Fruit fly (Drosophila melanogaster) Kc167 (cell line): ENCODE measurements around the gene CG13002.

Experiments
- Myc ChIP-seq: fragments of >200 bp; optimal IDR thresholded peaks from 2 replicates; lab custom pipeline; 2017; ENCODE audit warnings: missing external identifiers
- Sin3A ChIP-seq: fragments of >200 bp; optimal IDR thresholded peaks from 2 replicates; lab custom pipeline; 2018; ENCODE audit warnings: missing external identifiers
- h ChIP-seq: fragments of >200 bp; optimal IDR thresholded peaks from 3 replicates; lab custom pipeline; 2018; ENCODE audit warnings: missing external identifiers
- insv ChIP-seq: fragments of >200 bp; optimal IDR thresholded peaks from 3 replicates; lab custom pipeline; 2018; ENCODE audit warnings: missing external identifiers
- psq ChIP-seq: fragments of >200 bp; optimal IDR thresholded peaks from 2 replicates; lab custom pipeline; 2017; ENCODE audit warnings: missing external identifiers
- ttk ChIP-seq: sonication (Bioruptor generic); optimal IDR thresholded peaks from 2 replicates; lab custom pipeline; 2017; ENCODE audit warnings: missing external identifiers

CG13002 gene

dm6 chrX:16881015-16881414, 8.6 kb upstream of the CG13002 start, which contains the start of gene CG4872:
Gene CG4872, plus strand, starts transcription at chrX:16881347.
- TF ChIP-seq psq (lab: Kevin White, UChicago) (no peak), insv (no peak), ttk (lab: Kevin White, UChicago) (no peak), Sin3A (no peak), h (no peak), Myc (lab: Kevin White, UChicago) (no peak)

- TF ChIP-seq Myc (lab: Kevin White, UChicago) (no peak), Sin3A (no peak), insv (no peak), psq (lab: Kevin White, UChicago) (no peak), ttk (lab: Kevin White, UChicago) (no peak), h (no peak)
Observed at dm6 chrX:16884280-16884679, 5.3 kb upstream of the CG13002 start, which contains the start of the genes Nprl2 and Polr3I. Gene Nprl2, minus strand, starts transcription at chrX:16884365. Gene Polr3I, plus strand, starts transcription at chrX:16884581.

- TF ChIP-seq psq (lab: Kevin White, UChicago) = no peak
Observed at dm6 chrX:16886551-16886950, 3.1 kb upstream of the CG13002 start, which contains the start of the genes DENR and CG4880. Gene DENR, minus strand, starts transcription at chrX:16886560. Gene CG4880, plus strand, starts transcription at chrX:16886818.

- TF ChIP-seq h (no peak), Sin3A (no peak), insv (no peak), ttk (lab: Kevin White, UChicago) (no peak), psq (lab: Kevin White, UChicago) (no peak), Myc (lab: Kevin White, UChicago) (no peak)
Observed at dm6 chrX:16890599-16890998, 989 bp downstream of the CG13002 start.

dm6 chrX:16893034-16893433, 3.4 kb downstream of the CG13002 start:
- TF ChIP-seq Sin3A (no peak), insv (no peak), h (no peak), Myc (lab: Kevin White, UChicago) (no peak), ttk (lab: Kevin White, UChicago) (no peak), psq (lab: Kevin White, UChicago) (no peak)

- TF ChIP-seq h (no peak), psq (lab: Kevin White, UChicago) (no peak), insv (no peak), ttk (lab: Kevin White, UChicago) (no peak), Myc (lab: Kevin White, UChicago) (no peak), Sin3A (no peak)
Observed at dm6 chrX:16897087-16897486, 7.5 kb downstream of the CG13002 start, which contains the start of gene CG33252. Gene CG33252, minus strand, starts transcription at chrX:16897187.

- no peak for TF ChIP-seq Myc (lab: Kevin White, UChicago)
- no peak for TF ChIP-seq insv
- TF ChIP-seq h = no peak
- TF ChIP-seq ttk (lab: Kevin White, UChicago) = no peak
- no peak for TF ChIP-seq psq (lab: Kevin White, UChicago)
- no peak for TF ChIP-seq Sin3A
Observed at dm6 chrX:16900283-16900682, 10.7 kb downstream of the CG13002 start.

dm6 chrX:16902435-16902834, 12.8 kb downstream of the CG13002 start:
- TF ChIP-seq psq (lab: Kevin White, UChicago) = no peak
- no peak for TF ChIP-seq Myc (lab: Kevin White, UChicago)
- no peak for TF ChIP-seq h
- TF ChIP-seq ttk (lab: Kevin White, UChicago) = no peak
- no peak for TF ChIP-seq insv

dm6 chrX:16906065-16906464, 16.5 kb downstream of the CG13002 start:
- TF ChIP-seq psq (lab: Kevin White, UChicago) (no peak), ttk (lab: Kevin White, UChicago) (no peak), Myc (lab: Kevin White, UChicago) (no peak)

dm6 chrX:16907009-16907408, 17.4 kb downstream of the CG13002 start:
- TF ChIP-seq h (no peak), Myc (lab: Kevin White, UChicago) (no peak), ttk (lab: Kevin White, UChicago) (no peak), insv (no peak), Sin3A (no peak), psq (lab: Kevin White, UChicago) (no peak)

- no peak for TF ChIP-seq insv
- no peak for TF ChIP-seq h
- TF ChIP-seq Sin3A = no peak
- no peak for TF ChIP-seq Myc (lab: Kevin White, UChicago)
Observed at dm6 chrX:16907675-16908074, 18.1 kb downstream of the CG13002 start.

- TF ChIP-seq insv (no peak), psq (lab: Kevin White, UChicago) (no peak), Sin3A (no peak), h (no peak), Myc (lab: Kevin White, UChicago) (no peak), ttk (lab: Kevin White, UChicago) (no peak)
Observed at dm6 chrX:16909297-16909696, 19.7 kb downstream of the CG13002 start.

- TF ChIP-seq h = no peak
- no peak for TF ChIP-seq psq (lab: Kevin White, UChicago)
- TF ChIP-seq Sin3A = no peak
- no peak for TF ChIP-seq ttk (lab: Kevin White, UChicago)
- TF ChIP-seq Myc (lab: Kevin White, UChicago) = no peak
- no peak for TF ChIP-seq insv
Observed at dm6 chrX:16909886-16910285, 20.3 kb downstream of the CG13002 start.

- TF ChIP-seq insv (no peak), psq (lab: Kevin White, UChicago) (no peak), h (no peak), ttk (lab: Kevin White, UChicago) (no peak), Myc (lab: Kevin White, UChicago) (no peak), Sin3A (no peak)
Observed at dm6 chrX:16911962-16912361, 22.4 kb downstream of the CG13002 start.
